Worm (Caenorhabditis elegans): ENCODE measurements around the gene qdpr-1.

The qdpr-1 gene

DNA sequence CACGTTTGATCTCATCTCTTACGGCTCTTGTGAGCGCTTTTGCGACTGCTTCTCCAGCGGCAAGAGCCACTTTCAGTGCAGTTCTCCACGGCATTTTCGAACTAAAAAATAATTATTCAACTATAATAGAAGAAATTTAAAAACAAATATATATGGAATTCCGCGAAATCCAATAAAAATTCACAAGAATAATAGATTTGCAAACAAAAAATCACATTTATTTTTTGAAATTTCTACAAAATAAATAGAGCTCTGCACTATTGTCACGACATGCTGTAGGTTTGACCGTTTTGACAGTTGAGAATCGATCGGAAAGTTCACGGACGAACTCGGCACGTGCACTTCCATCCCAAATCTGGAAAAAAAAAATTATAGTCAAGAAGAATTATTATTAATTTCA lies 41.9 kb downstream of the qdpr-1 start, which contains the start of gene F45G2.8:
Gene F45G2.8, minus strand, starts transcription at position 101 of the 400 bp plus-strand sequence.
- TF ChIP-seq nhr-28 (tag; optimal IDR thresholded peaks at IDR 0.05) (no peak), nhr-25 (tag; optimal IDR thresholded peaks at IDR 0.05) (no peak), jun-1 (tag; optimal IDR thresholded peaks at IDR 0.05) (no peak), snpc-4 (tag; optimal IDR thresholded peaks at IDR 0.05) (no peak), hmg-11 (tag; optimal IDR thresholded peaks at IDR 0.05) (no peak), ztf-11 (tag; optimal IDR thresholded peaks at IDR 0.05) (no peak)

DNA sequence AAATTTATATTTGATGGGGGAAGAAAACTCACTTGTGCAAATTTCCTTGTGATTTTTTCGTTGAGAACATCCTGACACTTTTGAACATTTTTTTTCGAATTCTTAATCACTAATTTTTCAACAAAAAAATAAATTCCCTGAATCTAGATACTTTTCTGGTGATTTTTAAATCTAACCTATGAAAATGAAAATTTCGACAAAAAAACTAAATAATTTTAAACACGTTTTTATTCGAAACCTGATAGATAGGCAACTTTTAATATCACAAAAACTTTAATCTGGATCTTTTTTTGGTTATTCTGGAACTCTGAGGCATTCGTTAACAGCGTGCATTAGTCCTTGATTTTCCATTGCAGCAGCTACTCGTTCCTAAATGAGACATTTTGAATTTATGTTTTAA lies 43.1 kb downstream of the qdpr-1 start, which contains the start of gene F45G2.9:
Gene F45G2.9, minus strand, starts transcription at position 101 of the 400 bp plus-strand sequence.
- TF ChIP-seq unc-62 (GFP tag; optimal IDR thresholded peaks at IDR 0.05) (no peak), eor-1 (tag; optimal IDR thresholded peaks at IDR 0.05) (no peak), egl-5 (tag; optimal IDR thresholded peaks at IDR 0.05) (no peak)

DNA sequence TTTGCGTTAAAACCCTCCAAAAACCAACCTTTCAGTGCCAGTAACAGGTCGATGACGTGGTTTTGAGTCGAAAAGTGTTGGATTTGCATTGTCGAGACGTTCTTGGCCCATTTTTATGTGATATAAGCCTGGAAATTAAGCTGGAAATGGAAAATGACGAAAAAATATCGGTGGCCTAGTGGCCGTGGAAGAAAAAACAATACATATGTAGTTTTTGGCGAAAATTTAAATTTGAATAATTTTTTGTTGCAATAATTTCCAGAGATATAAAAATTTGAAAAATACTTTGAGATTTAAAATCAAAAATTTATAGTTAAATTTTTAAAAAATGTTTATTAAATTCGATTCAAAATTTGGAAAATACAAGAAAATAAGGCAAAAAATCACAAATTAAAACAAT lies 45.7 kb downstream of the qdpr-1 start, which contains the start of gene ciao-2B:
Gene ciao-2B, minus strand, starts transcription at position 130 of the 400 bp plus-strand sequence.
- TF ChIP-seq snpc-4 (tag; optimal IDR thresholded peaks at IDR 0.05) (no peak), nfya-1 (tag; optimal IDR thresholded peaks at IDR 0.05; ENCODE audit: insufficient read depth) (peak; percentile 44), elt-3 (tag; optimal IDR thresholded peaks at IDR 0.05) (no peak), pqm-1 (tag; optimal IDR thresholded peaks at IDR 0.05) (no peak), ceh-28 (tag; optimal IDR thresholded peaks at IDR 0.05) (peak; percentile 27), pha-4 (tag; optimal IDR thresholded peaks at IDR 0.05) (peak; percentile 57), skn-1 (tag; optimal IDR thresholded peaks at IDR 0.05) (peak; percentile 24), lin-15B (tag; optimal IDR thresholded peaks at IDR 0.05) (peak; percentile 23), nhr-77 (tag; optimal IDR thresholded peaks at IDR 0.05) (no peak)

Data from whole organism, L3 larva.